Comparison of ENCODE assay signal across 4 fruit fly cellular contexts in genomic region chr2L:11738554-11738982, dm6.
TF ChIP-seq lines count a peak whose summit lies in the region.

Vha100-5 (plus strand) TSS chr2L:11738948.

- TF ChIP-seq CTCF in whole organism, embryonic (GFP tag; optimal IDR thresholded peaks at IDR 0.05; lab: Kevin White, UChicago) = no peak

TF ChIP-seq in whole organism, adult, 20 proteins besides CTCF, POLR2A, EP300 and RAD21:
- TF ChIP-seq Mnt (GFP tag; optimal IDR thresholded peaks at IDR 0.05; lab: Kevin White, UChicago) = peak; percentile 10
- TF ChIP-seq toe (GFP tag; optimal IDR thresholded peaks at IDR 0.05; lab: Kevin White, UChicago) = no peak
- TF ChIP-seq CG33017 (tag; optimal IDR thresholded peaks at IDR 0.05; lab: Kevin White, UChicago) = peak; percentile 10
- TF ChIP-seq CG11617 (GFP tag; optimal IDR thresholded peaks at IDR 0.05; lab: Kevin White, UChicago) = no peak
- TF ChIP-seq CG14711 (tag; optimal IDR thresholded peaks at IDR 0.05; lab: Kevin White, UChicago) = no peak
- TF ChIP-seq cnc (optimal IDR thresholded peaks at IDR 0.05; lab: Kevin White, UChicago) = no peak
- TF ChIP-seq bab1 (GFP tag; optimal IDR thresholded peaks at IDR 0.05; lab: Kevin White, UChicago) = no peak
- no peak for TF ChIP-seq CG7045 (GFP tag; optimal IDR thresholded peaks at IDR 0.05; lab: Kevin White, UChicago)
- no peak for TF ChIP-seq ovo (GFP tag; optimal IDR thresholded peaks at IDR 0.05; lab: Kevin White, UChicago)

TF ChIP-seq in whole organism, embryonic, 481 proteins besides CTCF, POLR2A, EP300 and RAD21:
- TF ChIP-seq CG11723 (GFP tag; optimal IDR thresholded peaks at IDR 0.05; lab: Kevin White, UChicago) (no peak), Hmr (GFP tag; optimal IDR thresholded peaks at IDR 0.05; lab: Kevin White, UChicago) (peak; percentile 0), sug (tag; optimal IDR thresholded peaks at IDR 0.05; lab: Kevin White, UChicago) (peak; percentile 72), hbn (GFP tag; IDR thresholded peaks at IDR 0.05; lab: Robert Waterston, UW; ENCODE audit: partially characterized antibody) (no peak), fd64A (GFP tag; optimal IDR thresholded peaks at IDR 0.05; lab: Kevin White, UChicago) (no peak), CG4282 (GFP tag; optimal IDR thresholded peaks at IDR 0.05; lab: Kevin White, UChicago) (no peak), cwo (GFP tag; optimal IDR thresholded peaks at IDR 0.05; lab: Kevin White, UChicago) (peak; percentile 53), CG34376 (GFP tag; optimal IDR thresholded peaks at IDR 0.05; lab: Kevin White, UChicago) (peak; percentile 79), YL-1 (GFP tag; optimal IDR thresholded peaks at IDR 0.05; lab: Kevin White, UChicago) (no peak), Dip2 (GFP tag; IDR thresholded peaks at IDR 0.05; lab: Robert Waterston, UW) (no peak), Bdp1 (GFP tag; optimal IDR thresholded peaks at IDR 0.05; lab: Kevin White, UChicago) (no peak), ewg (GFP tag; optimal IDR thresholded peaks at IDR 0.05; lab: Kevin White, UChicago) (no peak), mirr (GFP tag; optimal IDR thresholded peaks at IDR 0.05; lab: Kevin White, UChicago) (peak; percentile 83), exex (tag; optimal IDR thresholded peaks at IDR 0.05; lab: Kevin White, UChicago) (peak; percentile 92), Med (GFP tag; lab: Kevin White, UChicago) (peak; percentile 32), Vsx1 (GFP tag; optimal IDR thresholded peaks at IDR 0.05; lab: Kevin White, UChicago) (peak; percentile 67), CG2875 (GFP tag; optimal IDR thresholded peaks at IDR 0.05; lab: Kevin White, UChicago) (no peak), h (optimal IDR thresholded peaks at IDR 0.05; lab: Kevin White, UChicago) (no peak), grn (GFP tag; optimal IDR thresholded peaks at IDR 0.05; lab: Kevin White, UChicago) (peak; percentile 72), emc (GFP tag; optimal IDR thresholded peaks at IDR 0.05; lab: Kevin White, UChicago) (no peak), CG6175 (GFP tag; IDR thresholded peaks at IDR 0.05; lab: Robert Waterston, UW) (0 out of 3 replicates have a peak, but pooled peaks have one; percentile 28), GATAe (GFP tag; conservative IDR thresholded peaks at IDR 0.05; lab: Robert Waterston, UW) (peak; percentile 71; the same call in 1 of the 2 replicates), CG18619 (GFP tag; optimal IDR thresholded peaks at IDR 0.05; lab: Kevin White, UChicago) (no peak), lab (GFP tag; optimal IDR thresholded peaks at IDR 0.05; lab: Kevin White, UChicago) (peak; percentile 74), CG10543 (GFP tag; optimal IDR thresholded peaks at IDR 0.05; lab: Kevin White, UChicago) (peak; percentile 17), sob (GFP tag; IDR thresholded peaks at IDR 0.05; lab: Robert Waterston, UW) (0 out of 2 replicates have a peak, but pooled peaks have one; percentile 11), CG7839 (tag; optimal IDR thresholded peaks at IDR 0.05; lab: Kevin White, UChicago) (no peak), CG4360 (GFP tag; IDR thresholded peaks at IDR 0.05; lab: Robert Waterston, UW) (no peak)
TF ChIP-seq in whole organism, embryonic: peak in this region for 14.

TF ChIP-seq in whole organism, prepupa, 60 proteins besides CTCF, POLR2A, EP300 and RAD21:
- TF ChIP-seq vri (GFP tag; optimal IDR thresholded peaks at IDR 0.05; lab: Kevin White, UChicago) = peak; percentile 56
- TF ChIP-seq Eip78C (GFP tag; lab: Kevin White, UChicago) = no peak

TF ChIP-seq in whole organism, wandering third instar larva, 38 proteins besides CTCF, POLR2A, EP300 and RAD21:
- TF ChIP-seq CG9705 (GFP tag; optimal IDR thresholded peaks at IDR 0.05; lab: Kevin White, UChicago) = no peak
- peak; percentile 54 for TF ChIP-seq Vsx2 (GFP tag; optimal IDR thresholded peaks at IDR 0.05; lab: Kevin White, UChicago; ENCODE audit: partially characterized antibody)
- TF ChIP-seq woc (GFP tag; optimal IDR thresholded peaks at IDR 0.05; lab: Kevin White, UChicago) = no peak
- TF ChIP-seq tai (GFP tag; optimal IDR thresholded peaks at IDR 0.05; lab: Kevin White, UChicago) = no peak
- TF ChIP-seq CrebA (GFP tag; optimal IDR thresholded peaks at IDR 0.05; lab: Kevin White, UChicago; ENCODE audit: borderline replicate concordance) = no peak
- TF ChIP-seq h (GFP tag; optimal IDR thresholded peaks at IDR 0.05; lab: Kevin White, UChicago) = peak; percentile 10
- TF ChIP-seq Rel (GFP tag; optimal IDR thresholded peaks at IDR 0.05; lab: Kevin White, UChicago) = peak; percentile 3
- no peak for TF ChIP-seq Rel (tag; optimal IDR thresholded peaks at IDR 0.05; lab: Kevin White, UChicago)
- no peak for TF ChIP-seq Hr78 (GFP tag; optimal IDR thresholded peaks at IDR 0.05; lab: Kevin White, UChicago)
